Fruit fly (Drosophila melanogaster) whole organism, prepupa: Measurements from ENCODE around the gene CG14085.
A peak's percentile ranks its signal among the peaks of the same experiment; 100 is the strongest.

ENCODE experiments used
- CG11902 ChIP-seq: fragments of 200-800 bp; sonication (Bioruptor generic); optimal IDR thresholded peaks from 3 replicates; lab custom pipeline; 2016; ENCODE audit warnings: missing biosample characterization, missing genetic modification characterization
- CG15336 ChIP-seq: fragments of 200-800 bp; sonication (Bioruptor generic); IDR thresholded peaks from 2 replicates; pipeline ENCODE4 v1.3.6; 2022; ENCODE audit warnings: missing biosample characterization, missing genetic modification characterization
- CG16779 ChIP-seq: fragments of 200-800 bp; sonication (Bioruptor generic); optimal IDR thresholded peaks from 3 replicates; lab custom pipeline; 2017; ENCODE audit warnings: missing biosample characterization, mild to moderate bottlenecking, missing genetic modification characterization
- CG3032 ChIP-seq: fragments of 200-800 bp; optimal IDR thresholded peaks from 2 replicates; lab custom pipeline; 2019; ENCODE audit warnings: missing biosample characterization, mild to moderate bottlenecking, missing genetic modification characterization, moderate library complexity
- CG31627 ChIP-seq: fragments of 200-800 bp; sonication (Bioruptor generic); optimal IDR thresholded peaks from 3 replicates; lab custom pipeline; 2016; ENCODE audit warnings: missing biosample characterization, missing genetic modification characterization
- CG34406 ChIP-seq: fragments of 200-800 bp; sonication (Bioruptor generic); optimal IDR thresholded peaks from 3 replicates; lab custom pipeline; 2016; ENCODE audit warnings: missing biosample characterization, missing genetic modification characterization
- CG3919 ChIP-seq: fragments of 200-800 bp; sonication (Bioruptor generic); optimal IDR thresholded peaks from 3 replicates; lab custom pipeline; 2016; ENCODE audit warnings: missing biosample characterization, missing genetic modification characterization
- CG4318 ChIP-seq: fragments of 200-800 bp; sonication (Bioruptor generic); optimal IDR thresholded peaks from 3 replicates; lab custom pipeline; 2017; ENCODE audit warnings: missing biosample characterization, mild to moderate bottlenecking, missing genetic modification characterization
- CG6163 ChIP-seq: fragments of 200-800 bp; sonication (Bioruptor generic); IDR thresholded peaks from 3 replicates; pipeline ENCODE4 v1.3.6; 2022; ENCODE audit warnings: missing biosample characterization, missing genetic modification characterization
- CG6276 ChIP-seq: fragments of 200-800 bp; sonication (Bioruptor generic); optimal IDR thresholded peaks from 2 replicates; lab custom pipeline; 2017; ENCODE audit warnings: missing biosample characterization, mild to moderate bottlenecking, missing genetic modification characterization
- CG6808 ChIP-seq: fragments of 200-800 bp; sonication (Bioruptor generic); optimal IDR thresholded peaks from 3 replicates; lab custom pipeline; 2017; ENCODE audit warnings: missing biosample characterization, missing genetic modification characterization, mild to moderate bottlenecking, moderate library complexity, missing genetic modification reagents
- CG6854 ChIP-seq: fragments of 200-800 bp; sonication (Bioruptor generic); optimal IDR thresholded peaks from 2 replicates; lab custom pipeline; 2017; ENCODE audit warnings: missing biosample characterization, mild to moderate bottlenecking, missing genetic modification characterization
- CG7368 ChIP-seq: fragments of 200-800 bp; sonication (Bioruptor generic); optimal IDR thresholded peaks from 3 replicates; lab custom pipeline; 2016; ENCODE audit warnings: missing biosample characterization, missing genetic modification characterization
- CG8319 ChIP-seq: fragments of 200-800 bp; sonication (Bioruptor generic); optimal IDR thresholded peaks from 3 replicates; lab custom pipeline; 2016; ENCODE audit warnings: missing biosample characterization, missing genetic modification characterization
- CG8632 ChIP-seq: fragments of 200-800 bp; sonication (Bioruptor generic); optimal IDR thresholded peaks from 3 replicates; lab custom pipeline; 2016; ENCODE audit warnings: missing biosample characterization, missing genetic modification characterization
- CG9139 ChIP-seq: fragments of 200-800 bp; sonication (Bioruptor generic); optimal IDR thresholded peaks from 3 replicates; lab custom pipeline; 2017; ENCODE audit warnings: missing biosample characterization, mild to moderate bottlenecking, missing genetic modification characterization
- Eip78C ChIP-seq: fragments of 200-800 bp; sonication (Bioruptor generic); peaks from one replicate; lab custom pipeline; 2016; ENCODE audit warnings: missing biosample characterization, missing genetic modification characterization
- Eip93F ChIP-seq: fragments of 200-800 bp; sonication (Bioruptor generic); optimal IDR thresholded peaks from 2 replicates; lab custom pipeline; 2016; ENCODE audit warnings: missing biosample characterization, mild to moderate bottlenecking, missing genetic modification characterization
- Ets21C ChIP-seq: fragments of 200-800 bp; sonication (Bioruptor generic); optimal IDR thresholded peaks from 3 replicates; lab custom pipeline; 2016; ENCODE audit warnings: missing biosample characterization, missing genetic modification characterization
- Ets96B ChIP-seq: fragments of 200-800 bp; optimal IDR thresholded peaks from 2 replicates; lab custom pipeline; 2019; ENCODE audit warnings: missing biosample characterization, mild to moderate bottlenecking, missing genetic modification characterization, moderate library complexity
- Hr38 ChIP-seq: sonication (Bioruptor generic); optimal IDR thresholded peaks from 2 replicates; lab custom pipeline; 2016; ENCODE audit warnings: missing biosample characterization, missing genetic modification characterization
- Hr4 ChIP-seq: fragments of 200-800 bp; sonication (Bioruptor generic); optimal IDR thresholded peaks from 3 replicates; lab custom pipeline; 2016; ENCODE audit warnings: missing biosample characterization, missing genetic modification characterization
- Met ChIP-seq: fragments of 200-800 bp; sonication (Bioruptor generic); optimal IDR thresholded peaks from 3 replicates; lab custom pipeline; 2016; ENCODE audit warnings: missing biosample characterization, missing genetic modification characterization
- OdsH ChIP-seq: fragments of 200-800 bp; sonication (Bioruptor generic); optimal IDR thresholded peaks from 3 replicates; lab custom pipeline; 2016; ENCODE audit warnings: missing biosample characterization, missing genetic modification characterization
- Smox ChIP-seq: fragments of 200-800 bp; sonication (Bioruptor generic); optimal IDR thresholded peaks from 3 replicates; lab custom pipeline; 2016; ENCODE audit warnings: missing biosample characterization, missing genetic modification characterization
- Sox102F ChIP-seq: fragments of 200-800 bp; sonication (Bioruptor generic); optimal IDR thresholded peaks from 2 replicates; lab custom pipeline; 2016; ENCODE audit warnings: missing biosample characterization, mild to moderate bottlenecking, missing genetic modification characterization
- Sox14 ChIP-seq: fragments of 200-800 bp; sonication (Bioruptor generic); optimal IDR thresholded peaks from 3 replicates; lab custom pipeline; 2016; ENCODE audit warnings: missing biosample characterization, missing genetic modification characterization
- Sox15 ChIP-seq: fragments of 200-800 bp; sonication (Bioruptor generic); optimal IDR thresholded peaks from 3 replicates; lab custom pipeline; 2016; ENCODE audit warnings: missing biosample characterization, missing genetic modification characterization
- achi ChIP-seq: fragments of 200-800 bp; sonication (Bioruptor generic); optimal IDR thresholded peaks from 3 replicates; lab custom pipeline; 2016; ENCODE audit warnings: missing biosample characterization, missing genetic modification characterization
- acj6 ChIP-seq: fragments of 200-800 bp; sonication (Bioruptor generic); optimal IDR thresholded peaks from 3 replicates; lab custom pipeline; 2016; ENCODE audit warnings: missing biosample characterization, missing genetic modification characterization
- cyc ChIP-seq: fragments of 200-800 bp; sonication (Bioruptor generic); optimal IDR thresholded peaks from 3 replicates; lab custom pipeline; 2016; ENCODE audit warnings: missing biosample characterization, missing genetic modification characterization
- dsx ChIP-seq: fragments of 200-800 bp; optimal IDR thresholded peaks from 3 replicates; lab custom pipeline; 2019; ENCODE audit warnings: missing biosample characterization, mild to moderate bottlenecking, missing genetic modification characterization, moderate library complexity; ENCODE audit not compliant: poor library complexity, severe bottlenecking
- eg ChIP-seq: fragments of 200-800 bp; sonication (Bioruptor generic); IDR thresholded peaks from 3 replicates; pipeline ENCODE4 v1.3.6; 2022; ENCODE audit warnings: missing biosample characterization, missing genetic modification characterization
- esn ChIP-seq: fragments of 200-800 bp; sonication (Bioruptor generic); optimal IDR thresholded peaks from 2 replicates; lab custom pipeline; 2016; ENCODE audit warnings: missing biosample characterization, mild to moderate bottlenecking, missing genetic modification characterization, moderate library complexity
- fd59A ChIP-seq: fragments of 200-800 bp; sonication (Bioruptor generic); optimal IDR thresholded peaks from 2 replicates; lab custom pipeline; 2017; ENCODE audit warnings: missing biosample characterization, mild to moderate bottlenecking, missing genetic modification characterization, missing genetic modification reagents
- net ChIP-seq: fragments of 200-800 bp; sonication (Bioruptor generic); optimal IDR thresholded peaks from 3 replicates; lab custom pipeline; 2016; ENCODE audit warnings: missing biosample characterization, missing genetic modification characterization
- pdm3 ChIP-seq: fragments of 200-800 bp; sonication (Bioruptor generic); optimal IDR thresholded peaks from 3 replicates; lab custom pipeline; 2016; ENCODE audit warnings: missing biosample characterization, missing genetic modification characterization
- salr ChIP-seq, 2 experiments: fragments of 200-800 bp; sonication (Bioruptor generic); optimal IDR thresholded peaks; 3 replicates each; lab custom pipeline; 2016 to 2018; ENCODE audit warnings: missing biosample characterization in 2 of 2, missing genetic modification characterization in 2 of 2, mild to moderate bottlenecking in 1 of 2
- ss ChIP-seq, 2 experiments: fragments of 200-800 bp; sonication (Bioruptor generic); optimal IDR thresholded peaks; 2 replicates in 1 of 2; 3 replicates in 1 of 2; lab custom pipeline; 2017 to 2018; ENCODE audit warnings: mild to moderate bottlenecking in 2 of 2, missing biosample characterization in 2 of 2, missing genetic modification characterization in 2 of 2, moderate library complexity in 1 of 2
- svp ChIP-seq: fragments of 200-800 bp; sonication (Bioruptor generic); peaks from one replicate; lab custom pipeline; 2016; ENCODE audit warnings: missing biosample characterization, missing genetic modification characterization

The CG14085 gene

dm6 chr3L:19229491-19229890 is 39.7 kb upstream of the CG14085 start:
- TF ChIP-seq Smox (GFP tag; lab: Kevin White, UChicago) (no peak), achi (no peak), pdm3 (no peak), Sox102F (GFP tag; lab: Kevin White, UChicago) (no peak), CG34406 (GFP tag; lab: Kevin White, UChicago) (no peak), Ets96B (tag; lab: Kevin White, UChicago) (no peak), CG16779 (tag; lab: Kevin White, UChicago) (no peak), ss (GFP tag; optimal IDR thresholded peaks at IDR 0.05; lab: Kevin White, UChicago) (no peak), Hr4 (GFP tag; lab: Kevin White, UChicago) (no peak), svp (no peak), net (GFP tag; lab: Kevin White, UChicago) (no peak), Met (GFP tag; lab: Kevin White, UChicago) (no peak), CG6276 (no peak), CG15336 (GFP tag; lab: Robert Waterston, UW) (no peak), fd59A (GFP tag; lab: Kevin White, UChicago) (no peak), Ets21C (GFP tag; lab: Kevin White, UChicago) (no peak), Sox14 (GFP tag; lab: Kevin White, UChicago) (no peak), acj6 (GFP tag; lab: Kevin White, UChicago) (no peak), CG6854 (GFP tag; lab: Kevin White, UChicago) (no peak)

dm6 chr3L:19230801-19231547 is 38.2 kb upstream of the CG14085 start:
- peak; percentile 48 for TF ChIP-seq Eip78C
- peak; percentile 16 for TF ChIP-seq svp
- no peak for TF ChIP-seq salr (GFP tag; optimal IDR thresholded peaks at IDR 0.05; lab: Kevin White, UChicago)
- peak; percentile 28 for TF ChIP-seq Ets96B (tag; lab: Kevin White, UChicago)
- TF ChIP-seq CG3919 (GFP tag; lab: Kevin White, UChicago): peak; percentile 10
- peak; percentile 9 for TF ChIP-seq esn (GFP tag; lab: Kevin White, UChicago)
- no peak for TF ChIP-seq fd59A (GFP tag; lab: Kevin White, UChicago)
- no peak for TF ChIP-seq ss (GFP tag; optimal IDR thresholded peaks at IDR 0.05; lab: Kevin White, UChicago)

dm6 chr3L:19231608-19232007 is 37.5 kb upstream of the CG14085 start:
- TF ChIP-seq Ets96B (tag; lab: Kevin White, UChicago) (no peak), svp (peak; percentile 17)

dm6 chr3L:19233798-19234781 is 35.1 kb upstream of the CG14085 start:
- TF ChIP-seq Sox14 (GFP tag; lab: Kevin White, UChicago) (no peak), CG3032 (no peak), Sox15 (GFP tag; lab: Kevin White, UChicago) (no peak), CG9139 (GFP tag; lab: Kevin White, UChicago) (no peak), CG34406 (GFP tag; lab: Kevin White, UChicago) (no peak), CG16779 (tag; lab: Kevin White, UChicago) (peak; percentile 50), CG31627 (no peak), Smox (GFP tag; lab: Kevin White, UChicago) (no peak), salr (GFP tag; optimal IDR thresholded peaks at IDR 0.05; lab: Kevin White, UChicago) (peak in 1 of 2 experiments; percentile 77), CG15336 (GFP tag; lab: Robert Waterston, UW) (peak; percentile 71), CG4318 (GFP tag; lab: Kevin White, UChicago) (peak; percentile 38), CG7368 (GFP tag; lab: Kevin White, UChicago) (no peak), net (GFP tag; lab: Kevin White, UChicago) (peak; percentile 47), acj6 (GFP tag; lab: Kevin White, UChicago) (no peak), esn (GFP tag; lab: Kevin White, UChicago) (peak; percentile 15), CG6808 (peak; percentile 53), CG6163 (peak; percentile 83), OdsH (GFP tag; lab: Kevin White, UChicago) (no peak), eg (peak; percentile 93), Eip78C (peak; percentile 83), Eip93F (GFP tag; lab: Kevin White, UChicago) (no peak), fd59A (GFP tag; lab: Kevin White, UChicago) (no peak), CG6276 (peak; percentile 85), dsx (GFP tag; lab: Kevin White, UChicago) (no peak), CG11902 (GFP tag; lab: Kevin White, UChicago) (no peak), CG8319 (GFP tag; lab: Kevin White, UChicago) (no peak), CG8632 (GFP tag; lab: Kevin White, UChicago) (no peak), Hr38 (GFP tag; lab: Kevin White, UChicago) (no peak), cyc (GFP tag; lab: Kevin White, UChicago) (no peak)
